Worm (Caenorhabditis elegans) whole organism, midembryonic: ENCODE data around the gene srt-34.

Experiments used
- flt-1 ChIP-seq: fragments of 200-800 bp; sonication (Bioruptor generic); IDR thresholded peaks from 2 replicates; pipeline ENCODE4 v1.3.6; 2022; ENCODE audit warnings: missing genetic modification characterization, missing compliant biosample characterization
- klf-2 ChIP-seq: fragments of 200-800 bp; sonication (Bioruptor generic); conservative IDR thresholded peaks from 2 replicates; pipeline ENCODE4 v1.3.6; 2022; ENCODE audit warnings: missing genetic modification reagents, missing genetic modification characterization, missing compliant biosample characterization
- ref-1 ChIP-seq: fragments of 200-800 bp; sonication (Bioruptor generic); conservative IDR thresholded peaks from 2 replicates; pipeline ENCODE4 v1.3.6; 2022; ENCODE audit warnings: missing genetic modification reagents, missing genetic modification characterization, missing compliant biosample characterization
- tab-1 ChIP-seq: fragments of 200-800 bp; sonication (Bioruptor generic); IDR thresholded peaks from 2 replicates; pipeline ENCODE4 v1.3.6; 2022; ENCODE audit warnings: missing genetic modification characterization, missing compliant biosample characterization
- ztf-29 ChIP-seq: fragments of 200-800 bp; sonication (Bioruptor generic); IDR thresholded peaks from 2 replicates; pipeline ENCODE4 v1.3.6; 2022; ENCODE audit warnings: missing genetic modification reagents, missing genetic modification characterization, missing compliant biosample characterization

ce11 chrV:2845771-2846170, 27.8 kb upstream of the srt-34 start, which contains the start of gene srj-44:
- TF ChIP-seq ztf-29 = no peak
- TF ChIP-seq ref-1 (GFP tag; lab: Robert Waterston, UW) = no peak
- no peak for TF ChIP-seq tab-1 (GFP tag; lab: Robert Waterston, UW)
- no peak for TF ChIP-seq klf-2 (GFP tag; lab: Robert Waterston, UW)
- TF ChIP-seq flt-1 (GFP tag; lab: Robert Waterston, UW) = no peak
